Worm (Caenorhabditis elegans) whole organism, L4 larva: ENCODE results near the gene C47E8.1.

ENCODE experiments used
- R02D3.7 ChIP-seq: fragments of 150-350 bp; sonication (generic microtip); optimal IDR thresholded peaks from 3 replicates; lab custom pipeline; 2014; ENCODE audit warnings: missing biosample characterization, missing genetic modification characterization
- spr-1 ChIP-seq: sonication (generic microtip); optimal IDR thresholded peaks from 2 replicates; lab custom pipeline; 2016; ENCODE audit warnings: mild to moderate bottlenecking, missing genetic modification characterization, missing compliant biosample characterization

DNA sequence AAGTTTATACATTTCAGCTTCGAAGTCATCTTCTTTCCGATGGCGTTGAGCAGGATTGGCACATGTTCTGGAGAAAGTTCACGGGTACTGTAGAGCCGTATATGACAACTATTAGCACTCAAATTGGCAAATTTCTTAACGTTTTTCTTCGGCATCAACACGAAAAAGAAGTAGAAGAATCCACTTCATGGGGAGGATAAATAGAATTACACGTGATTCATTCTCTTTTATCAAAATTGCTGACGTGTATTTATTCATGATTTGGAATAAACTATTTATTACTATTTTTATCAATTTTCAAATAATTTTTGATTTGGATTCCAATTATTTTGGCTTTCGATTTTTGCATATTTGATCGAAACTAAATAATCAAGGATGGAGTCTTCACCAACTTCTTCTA, at the start of gene C47E8.1:
- TF ChIP-seq R02D3.7 (tag; lab: Kevin White, UChicago), result no peak
- TF ChIP-seq spr-1, result no peak
